Fruit fly (Drosophila melanogaster) whole organism, embryonic: Measurements from ENCODE around the gene TTLL4B.
A peak's percentile ranks its signal among the peaks of the same experiment; 100 is the strongest.

Experiments used
- ATbp ChIP-seq: fragments of 200-800 bp; sonication (Bioruptor generic); optimal IDR thresholded peaks from 2 replicates; lab custom pipeline; 2017; ENCODE audit warnings: missing biosample characterization, mild to moderate bottlenecking, missing genetic modification characterization, missing genetic modification reagents
- BEAF-32 ChIP-seq: fragments of 200-800 bp; sonication (Bioruptor generic); optimal IDR thresholded peaks from 3 replicates; lab custom pipeline; 2017; ENCODE audit warnings: missing biosample characterization, missing genetic modification characterization, mild to moderate bottlenecking, moderate library complexity, missing genetic modification reagents
- Blimp-1 ChIP-seq: fragments of 200-800 bp; sonication (Bioruptor generic); optimal IDR thresholded peaks from 3 replicates; lab custom pipeline; 2018; ENCODE audit warnings: missing biosample characterization, missing genetic modification characterization, mild to moderate bottlenecking, moderate library complexity, missing genetic modification reagents
- CG10267 ChIP-seq: fragments of 200-800 bp; sonication (Bioruptor generic); optimal IDR thresholded peaks from 2 replicates; lab custom pipeline; 2018; ENCODE audit warnings: missing biosample characterization, mild to moderate bottlenecking, missing genetic modification characterization, moderate library complexity
- CG10979 ChIP-seq: fragments of 200-800 bp; sonication (Bioruptor generic); optimal IDR thresholded peaks from 2 replicates; lab custom pipeline; 2018; ENCODE audit warnings: missing biosample characterization, mild to moderate bottlenecking, missing genetic modification characterization, moderate library complexity
- CG13424 ChIP-seq: fragments of 200-800 bp; sonication (Bioruptor generic); optimal IDR thresholded peaks from 2 replicates; lab custom pipeline; 2019; ENCODE audit warnings: missing biosample characterization, mild to moderate bottlenecking, missing genetic modification characterization, moderate library complexity
- CG14050 ChIP-seq: fragments of 200-800 bp; sonication (Bioruptor generic); IDR thresholded peaks from 3 replicates; pipeline ENCODE4 v1.3.6; 2022; ENCODE audit warnings: missing biosample characterization, missing genetic modification characterization
- CG14860 ChIP-seq: fragments of 200-800 bp; sonication (Bioruptor generic); IDR thresholded peaks from 3 replicates; pipeline ENCODE4 v1.3.6; 2022; ENCODE audit warnings: missing biosample characterization, missing genetic modification characterization; ENCODE audit not compliant: partially characterized antibody
- CG15073 ChIP-seq: fragments of 200-800 bp; sonication (Bioruptor generic); optimal IDR thresholded peaks from 2 replicates; lab custom pipeline; 2016; ENCODE audit warnings: missing biosample characterization, missing genetic modification characterization
- CG1832 ChIP-seq: fragments of 200-800 bp; sonication (Bioruptor generic); optimal IDR thresholded peaks from 2 replicates; lab custom pipeline; 2017; ENCODE audit warnings: missing biosample characterization, mild to moderate bottlenecking, missing genetic modification characterization, inconsistent platforms
- CG3163 ChIP-seq: fragments of 200-800 bp; sonication (Bioruptor generic); optimal IDR thresholded peaks from 3 replicates; lab custom pipeline; 2016; ENCODE audit warnings: missing biosample characterization, missing genetic modification characterization
- CG3407 ChIP-seq: fragments of 200-800 bp; sonication (Bioruptor generic); optimal IDR thresholded peaks from 2 replicates; lab custom pipeline; 2018; ENCODE audit warnings: missing biosample characterization, mild to moderate bottlenecking, missing genetic modification characterization
- CG6175 ChIP-seq: fragments of 200-800 bp; sonication (Bioruptor generic); IDR thresholded peaks from 3 replicates; pipeline ENCODE4 v1.3.6; 2022; ENCODE audit warnings: missing biosample characterization, missing genetic modification characterization
- CG6254 ChIP-seq: fragments of 200-800 bp; sonication (Bioruptor generic); optimal IDR thresholded peaks from 3 replicates; lab custom pipeline; 2017; ENCODE audit warnings: mild to moderate bottlenecking, missing biosample characterization, missing genetic modification reagents, missing genetic modification characterization
- CG7271 ChIP-seq: fragments of 200-800 bp; sonication (Bioruptor generic); optimal IDR thresholded peaks from 2 replicates; lab custom pipeline; 2018; ENCODE audit warnings: missing biosample characterization, mild to moderate bottlenecking, missing genetic modification characterization, moderate library complexity
- CG8944 ChIP-seq: fragments of 200-800 bp; sonication (Bioruptor generic); optimal IDR thresholded peaks from 3 replicates; lab custom pipeline; 2016; ENCODE audit warnings: missing biosample characterization, missing genetic modification characterization
- D19A ChIP-seq: fragments of 200-800 bp; optimal IDR thresholded peaks from 3 replicates; lab custom pipeline; 2019; ENCODE audit warnings: missing biosample characterization, mild to moderate bottlenecking, missing genetic modification characterization, moderate library complexity
- ERR ChIP-seq: fragments of 200-800 bp; sonication (Bioruptor generic); optimal IDR thresholded peaks from 2 replicates; lab custom pipeline; 2016; ENCODE audit warnings: missing biosample characterization, missing genetic modification characterization
- Ets65A ChIP-seq: fragments of 200-800 bp; sonication (Bioruptor generic); peaks from one replicate; lab custom pipeline; 2016; ENCODE audit warnings: missing biosample characterization, missing genetic modification characterization
- Gug ChIP-seq: fragments of 200-800 bp; sonication (Bioruptor generic); IDR thresholded peaks from 4 replicates; pipeline ENCODE4 v1.3.6; 2022; ENCODE audit warnings: missing biosample characterization, missing genetic modification characterization
- HLH3B ChIP-seq: fragments of 200-800 bp; sonication (Bioruptor generic); IDR thresholded peaks from 2 replicates; pipeline ENCODE4 v1.3.6; 2022; ENCODE audit warnings: missing biosample characterization, missing genetic modification characterization
- Hr51 ChIP-seq, 2 experiments: fragments of 200-800 bp; sonication (Bioruptor generic); optimal IDR thresholded peaks; 2 replicates in 1 of 2; 3 replicates in 1 of 2; lab custom pipeline; 2016 to 2018; ENCODE audit warnings: missing biosample characterization in 2 of 2, missing genetic modification characterization in 2 of 2, mild to moderate bottlenecking in 1 of 2, moderate library complexity in 1 of 2
- NC2β ChIP-seq: fragments of 200-800 bp; sonication (Bioruptor generic); optimal IDR thresholded peaks from 2 replicates; lab custom pipeline; 2016; ENCODE audit warnings: missing biosample characterization, missing genetic modification characterization
- Nf-YB ChIP-seq: fragments of 200-800 bp; sonication (Bioruptor generic); optimal IDR thresholded peaks from 3 replicates; lab custom pipeline; 2019; ENCODE audit warnings: missing biosample characterization, mild to moderate bottlenecking, missing genetic modification characterization, moderate library complexity
- Nf-YC ChIP-seq: fragments of 200-800 bp; optimal IDR thresholded peaks from 3 replicates; lab custom pipeline; 2019; ENCODE audit warnings: missing biosample characterization, mild to moderate bottlenecking, missing genetic modification characterization, moderate library complexity
- Ssrp ChIP-seq: fragments of 200-800 bp; sonication (Bioruptor generic); optimal IDR thresholded peaks from 2 replicates; lab custom pipeline; 2018; ENCODE audit warnings: missing biosample characterization, mild to moderate bottlenecking, missing genetic modification characterization, moderate library complexity
- Usf ChIP-seq: fragments of 200-800 bp; sonication (Bioruptor generic); optimal IDR thresholded peaks from 2 replicates; lab custom pipeline; 2017; ENCODE audit warnings: missing genotype, missing biosample characterization, missing genetic modification characterization
- az2 ChIP-seq: fragments of 200-800 bp; sonication (Bioruptor generic); optimal IDR thresholded peaks from 3 replicates; lab custom pipeline; 2016; ENCODE audit warnings: missing biosample characterization, missing genetic modification characterization
- bsh ChIP-seq, 2 experiments: fragments of 200-800 bp; sonication (Bioruptor generic); optimal IDR thresholded peaks; 2 replicates each; lab custom pipeline; 2017 to 2018; ENCODE audit warnings: mild to moderate bottlenecking in 2 of 2, missing biosample characterization in 2 of 2, missing genetic modification characterization in 2 of 2, moderate library complexity in 1 of 2
- cg ChIP-seq: fragments of 200-800 bp; sonication (Bioruptor generic); optimal IDR thresholded peaks from 3 replicates; lab custom pipeline; 2019; ENCODE audit warnings: missing biosample characterization, mild to moderate bottlenecking, missing genetic modification characterization, moderate library complexity
- ci ChIP-seq: fragments of 200-800 bp; sonication (Bioruptor generic); IDR thresholded peaks from 3 replicates; pipeline ENCODE4 v1.3.6; 2022; ENCODE audit warnings: missing biosample characterization, missing genetic modification characterization
- danr ChIP-seq: fragments of 200-800 bp; sonication (Bioruptor generic); IDR thresholded peaks from 2 replicates; pipeline ENCODE4 v1.3.6; 2022; ENCODE audit warnings: missing biosample characterization, missing genetic modification characterization
- grau ChIP-seq: fragments of 200-800 bp; optimal IDR thresholded peaks from 3 replicates; lab custom pipeline; 2019; ENCODE audit warnings: missing biosample characterization, mild to moderate bottlenecking, missing genetic modification characterization, moderate library complexity
- gsb-n ChIP-seq: fragments of 200-800 bp; sonication (Bioruptor generic); optimal IDR thresholded peaks from 3 replicates; lab custom pipeline; 2018; ENCODE audit warnings: missing biosample characterization, mild to moderate bottlenecking, missing genetic modification characterization
- kay ChIP-seq: fragments of 200-800 bp; sonication (Bioruptor generic); optimal IDR thresholded peaks from 2 replicates; lab custom pipeline; 2016; ENCODE audit warnings: missing biosample characterization, missing genetic modification characterization
- klu ChIP-seq: fragments of 200-800 bp; sonication (Bioruptor generic); IDR thresholded peaks from 2 replicates; pipeline ENCODE4 v1.3.6; 2022; ENCODE audit warnings: missing biosample characterization, missing genetic modification characterization
- kni ChIP-seq: fragments of 200-800 bp; sonication (Bioruptor generic); optimal IDR thresholded peaks from 3 replicates; lab custom pipeline; 2017; ENCODE audit warnings: mild to moderate bottlenecking, missing biosample characterization, missing genetic modification reagents, missing genetic modification characterization
- mam ChIP-seq: fragments of 200-800 bp; sonication (Bioruptor generic); optimal IDR thresholded peaks from 3 replicates; lab custom pipeline; 2016; ENCODE audit warnings: missing biosample characterization, missing genetic modification characterization
- nerfin-1 ChIP-seq: fragments of 200-800 bp; sonication (Bioruptor generic); optimal IDR thresholded peaks from 3 replicates; lab custom pipeline; 2019; ENCODE audit warnings: missing biosample characterization, mild to moderate bottlenecking, missing genetic modification characterization, moderate library complexity
- oc ChIP-seq: fragments of 200-800 bp; sonication (Bioruptor generic); optimal IDR thresholded peaks from 2 replicates; lab custom pipeline; 2018; ENCODE audit warnings: missing biosample characterization, mild to moderate bottlenecking, missing genetic modification characterization, moderate library complexity
- p53 ChIP-seq: fragments of 200-800 bp; sonication (Bioruptor generic); optimal IDR thresholded peaks from 2 replicates; lab custom pipeline; 2016; ENCODE audit warnings: missing biosample characterization, missing genetic modification characterization
- peb ChIP-seq: fragments of 200-800 bp; sonication (Bioruptor generic); IDR thresholded peaks from 2 replicates; pipeline ENCODE4 v1.3.6; 2022; ENCODE audit warnings: missing biosample characterization, missing genetic modification characterization
- pnt ChIP-seq: fragments of 200-800 bp; sonication (Bioruptor generic); optimal IDR thresholded peaks from 3 replicates; lab custom pipeline; 2016; ENCODE audit warnings: missing biosample characterization, missing genetic modification characterization
- sisA ChIP-seq: fragments of 200-800 bp; sonication (Bioruptor generic); IDR thresholded peaks from 2 replicates; pipeline ENCODE4 v1.3.6; 2022; ENCODE audit warnings: missing biosample characterization, missing genetic modification characterization
- sob ChIP-seq: fragments of 200-800 bp; sonication (Bioruptor generic); IDR thresholded peaks from 2 replicates; pipeline ENCODE4 v1.3.6; 2022; ENCODE audit warnings: missing biosample characterization, missing genetic modification characterization
- sqz ChIP-seq: fragments of 200-800 bp; sonication (Bioruptor generic); optimal IDR thresholded peaks from 3 replicates; lab custom pipeline; 2018; ENCODE audit warnings: missing biosample characterization, mild to moderate bottlenecking, missing genetic modification characterization
- tgo ChIP-seq: fragments of 200-800 bp; sonication (Bioruptor generic); IDR thresholded peaks from 3 replicates; pipeline ENCODE4 v1.3.6; 2022; ENCODE audit warnings: missing biosample characterization, missing genetic modification characterization
- trem ChIP-seq: fragments of 200-800 bp; optimal IDR thresholded peaks from 3 replicates; lab custom pipeline; 2019; ENCODE audit warnings: missing biosample characterization, mild to moderate bottlenecking, missing genetic modification characterization, moderate library complexity
- ttk ChIP-seq: fragments of 200-800 bp; sonication (Bioruptor generic); IDR thresholded peaks from 2 replicates; pipeline ENCODE4 v2.1.2; 2022; ENCODE audit warnings: missing biosample characterization, missing genetic modification characterization
- twi ChIP-seq: fragments of 200-800 bp; optimal IDR thresholded peaks from 2 replicates; lab custom pipeline; 2019; ENCODE audit warnings: missing biosample characterization, mild to moderate bottlenecking, missing genetic modification characterization, moderate library complexity

TTLL4B gene

dm6 chr2L:3844898-3845713 lies 17.4 kb upstream of the TTLL4B start (continued):
- no peak for TF ChIP-seq CG6175
- peak; percentile 6 for TF ChIP-seq trem (tag; lab: Kevin White, UChicago)
- TF ChIP-seq CG1832 (GFP tag; lab: Kevin White, UChicago): no peak
- TF ChIP-seq Gug (GFP tag; lab: Robert Waterston, UW): no peak
- no peak for TF ChIP-seq CG14050 (GFP tag; lab: Robert Waterston, UW)
- no peak for TF ChIP-seq kay (GFP tag; lab: Kevin White, UChicago)
- TF ChIP-seq bsh (GFP tag; optimal IDR thresholded peaks at IDR 0.05; lab: Kevin White, UChicago): peak in 1 of 2 experiments; percentile 56
- peak; percentile 46 for TF ChIP-seq CG10267 (tag; lab: Kevin White, UChicago)
- no peak for TF ChIP-seq pnt (GFP tag; lab: Kevin White, UChicago)
- no peak for TF ChIP-seq CG7271 (tag; lab: Kevin White, UChicago)
- TF ChIP-seq cg (GFP tag; lab: Kevin White, UChicago): no peak
- TF ChIP-seq tgo (GFP tag; lab: Robert Waterston, UW): no peak
- no peak for TF ChIP-seq HLH3B (GFP tag; lab: Robert Waterston, UW)
- TF ChIP-seq sob (GFP tag; lab: Robert Waterston, UW): no peak
- no peak for TF ChIP-seq sisA (GFP tag; lab: Robert Waterston, UW)
- TF ChIP-seq Hr51 (GFP tag; optimal IDR thresholded peaks at IDR 0.05; lab: Kevin White, UChicago): no peak
- TF ChIP-seq az2 (GFP tag; lab: Kevin White, UChicago): peak; percentile 8
- TF ChIP-seq CG10979 (tag; lab: Kevin White, UChicago): peak; percentile 52
- peak; percentile 71 for TF ChIP-seq Nf-YC
- TF ChIP-seq ttk (GFP tag; lab: Robert Waterston, UW): no peak
- peak; percentile 21 for TF ChIP-seq grau (tag; lab: Kevin White, UChicago)
- peak; percentile 62 for TF ChIP-seq nerfin-1 (tag; lab: Kevin White, UChicago)
- TF ChIP-seq CG6254: no peak
- TF ChIP-seq peb: no peak
- peak; percentile 11 for TF ChIP-seq CG13424
- TF ChIP-seq ci (GFP tag; lab: Robert Waterston, UW): no peak
- no peak for TF ChIP-seq Usf (GFP tag; lab: Kevin White, UChicago)
- no peak for TF ChIP-seq oc (tag; lab: Kevin White, UChicago)
- TF ChIP-seq D19A (tag; lab: Kevin White, UChicago): peak; percentile 19
- TF ChIP-seq danr: no peak
- no peak for TF ChIP-seq BEAF-32 (GFP tag; lab: Kevin White, UChicago)
- TF ChIP-seq ATbp (GFP tag; lab: Kevin White, UChicago): no peak
- TF ChIP-seq klu (GFP tag; lab: Robert Waterston, UW): no peak
- no peak for TF ChIP-seq twi (tag; lab: Kevin White, UChicago)
- peak; percentile 32 for TF ChIP-seq Blimp-1
- TF ChIP-seq ERR: no peak
- TF ChIP-seq CG15073 (GFP tag; lab: Kevin White, UChicago): no peak
- peak; percentile 33 for TF ChIP-seq Ssrp

- TF ChIP-seq NC2β (no peak), CG14860 (GFP tag; lab: Robert Waterston, UW) (no peak), mam (GFP tag; lab: Kevin White, UChicago) (no peak), sqz (GFP tag; lab: Kevin White, UChicago) (peak; percentile 44), CG3407 (GFP tag; lab: Kevin White, UChicago) (no peak), kni (GFP tag; lab: Kevin White, UChicago) (peak; percentile 36), p53 (no peak), CG8944 (GFP tag; lab: Kevin White, UChicago) (no peak), Ets65A (GFP tag; lab: Kevin White, UChicago) (peak; percentile 51), ERR (no peak), Nf-YB (GFP tag; lab: Kevin White, UChicago) (peak; percentile 73), gsb-n (peak; percentile 69), grau (tag; lab: Kevin White, UChicago) (peak; percentile 77), oc (tag; lab: Kevin White, UChicago) (peak; percentile 41), CG3163 (GFP tag; lab: Kevin White, UChicago) (no peak)
These were observed 15.9 kb upstream of the TTLL4B start for dm6 chr2L:3846520-3846919.
